Worm (Caenorhabditis elegans): ENCODE data around the gene Y62F5A.9.

Gene Y62F5A.9

DNA sequence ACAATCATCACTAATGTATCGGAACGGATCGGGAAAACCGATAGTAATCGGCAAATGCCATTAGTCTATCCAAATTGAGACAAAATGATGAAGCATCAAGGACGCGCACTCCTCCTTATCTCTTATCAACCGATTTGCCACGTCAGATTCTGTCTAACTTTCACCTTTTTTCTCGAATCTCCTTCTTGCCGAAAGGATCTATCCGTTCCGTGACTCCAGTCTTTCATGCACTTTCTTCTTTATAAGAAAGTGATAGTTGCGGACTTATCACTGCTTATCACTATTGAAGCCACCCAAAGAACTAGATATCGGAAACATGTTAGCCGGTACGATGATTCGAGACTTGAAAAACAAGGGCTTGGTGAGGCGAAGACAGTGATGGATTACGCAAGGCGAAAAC is 36.7 kb downstream of the Y62F5A.9 start:
- TF ChIP-seq lin-39 (tag; optimal IDR thresholded peaks at IDR 0.05) (no peak), nhr-25 (tag; optimal IDR thresholded peaks at IDR 0.05) (peak; percentile 60), fkh-10 (GFP tag; optimal IDR thresholded peaks at IDR 0.05) (no peak), elt-3 (tag; optimal IDR thresholded peaks at IDR 0.05) (peak; percentile 98 to 100 (median 100)), tbx-2 (tag; optimal IDR thresholded peaks at IDR 0.05) (peak; percentile 39), nhr-23 (tag; optimal IDR thresholded peaks at IDR 0.05) (peak; percentile 49), nhr-43 (tag; optimal IDR thresholded peaks at IDR 0.05; ENCODE audit: poor library complexity, severe bottlenecking) (peak; percentile 81)

DNA sequence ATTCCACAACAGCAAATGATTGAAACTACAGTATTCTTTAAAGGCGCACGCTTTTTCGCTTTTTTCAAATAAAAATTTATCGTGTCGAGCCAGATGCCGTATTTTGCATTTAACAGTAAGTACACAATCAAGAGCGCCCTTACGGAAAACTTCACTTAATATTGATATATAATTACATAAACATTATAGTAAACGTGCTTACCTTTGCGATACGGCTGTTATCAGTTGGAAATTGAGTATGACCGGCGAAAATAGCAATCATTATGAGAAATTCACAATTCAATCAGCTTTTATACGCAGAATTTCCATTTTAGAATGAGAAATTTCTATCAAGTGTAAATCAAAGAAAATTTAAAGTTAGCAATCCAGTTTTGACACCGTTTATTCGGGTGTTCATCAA is 38.4 kb downstream of the Y62F5A.9 start, which contains the start of gene B0334.20:
Gene B0334.20, minus strand, starts transcription at position 262 of the 400 bp plus-strand sequence.
- TF ChIP-seq ceh-82 (tag; optimal IDR thresholded peaks at IDR 0.05) (no peak), elt-2 (tag; optimal IDR thresholded peaks at IDR 0.05) (peak; percentile 44)

DNA sequence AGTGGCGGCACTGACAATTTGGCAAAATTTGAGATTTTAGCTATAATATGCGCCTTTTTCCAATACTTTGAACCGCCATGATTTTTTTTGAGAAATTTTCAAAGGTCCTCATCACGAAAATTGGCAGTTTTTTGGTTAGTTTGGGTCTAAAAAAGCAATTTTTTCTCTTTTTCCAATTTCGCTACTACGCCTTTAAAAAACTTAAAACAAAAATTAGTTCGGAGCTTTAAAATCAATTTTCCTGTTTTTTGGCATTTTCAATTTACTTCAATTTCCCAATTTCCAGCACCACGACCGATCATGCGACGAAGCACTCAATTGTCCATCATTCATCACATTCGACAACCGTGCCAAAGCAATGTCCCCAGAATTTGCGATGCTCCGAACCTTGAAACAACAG is 41.3 kb downstream of the Y62F5A.9 start, which contains the start of gene B0334.5:
Gene B0334.5, plus strand, starts transcription at position 301 of the 400 bp plus-strand sequence.
- no peak for TF ChIP-seq skn-1 (tag; optimal IDR thresholded peaks at IDR 0.05)
- no peak for TF ChIP-seq eor-1 (tag; optimal IDR thresholded peaks at IDR 0.05)
- no peak for TF ChIP-seq unc-62 (GFP tag; optimal IDR thresholded peaks at IDR 0.05)
- TF ChIP-seq snpc-4 (tag; optimal IDR thresholded peaks at IDR 0.05): no peak
- no peak for TF ChIP-seq fkh-2 (tag; optimal IDR thresholded peaks at IDR 0.05)
- no peak for TF ChIP-seq ZK546.5 (tag; optimal IDR thresholded peaks at IDR 0.05)
- no peak for TF ChIP-seq nhr-28 (tag; optimal IDR thresholded peaks at IDR 0.05)
- TF ChIP-seq nhr-25 (tag; optimal IDR thresholded peaks at IDR 0.05): no peak
- TF ChIP-seq R02D3.7 (tag; optimal IDR thresholded peaks at IDR 0.05): no peak
- TF ChIP-seq ceh-9 (tag; optimal IDR thresholded peaks at IDR 0.05): no peak
- no peak for TF ChIP-seq unc-39 (tag; optimal IDR thresholded peaks at IDR 0.05)
- no peak for TF ChIP-seq nhr-43 (tag; optimal IDR thresholded peaks at IDR 0.05; ENCODE audit: poor library complexity, severe bottlenecking)
- no peak for TF ChIP-seq mdl-1 (tag; optimal IDR thresholded peaks at IDR 0.05)
- no peak for TF ChIP-seq elt-2 (tag; optimal IDR thresholded peaks at IDR 0.05)
- no peak for TF ChIP-seq nhr-11 (tag; optimal IDR thresholded peaks at IDR 0.05)
- no peak for TF ChIP-seq nhr-76 (tag; optimal IDR thresholded peaks at IDR 0.05)
- no peak for TF ChIP-seq fkh-10 (GFP tag; optimal IDR thresholded peaks at IDR 0.05)
- no peak for TF ChIP-seq ceh-28 (tag; optimal IDR thresholded peaks at IDR 0.05)
- no peak for TF ChIP-seq elt-3 (tag; optimal IDR thresholded peaks at IDR 0.05)

DNA sequence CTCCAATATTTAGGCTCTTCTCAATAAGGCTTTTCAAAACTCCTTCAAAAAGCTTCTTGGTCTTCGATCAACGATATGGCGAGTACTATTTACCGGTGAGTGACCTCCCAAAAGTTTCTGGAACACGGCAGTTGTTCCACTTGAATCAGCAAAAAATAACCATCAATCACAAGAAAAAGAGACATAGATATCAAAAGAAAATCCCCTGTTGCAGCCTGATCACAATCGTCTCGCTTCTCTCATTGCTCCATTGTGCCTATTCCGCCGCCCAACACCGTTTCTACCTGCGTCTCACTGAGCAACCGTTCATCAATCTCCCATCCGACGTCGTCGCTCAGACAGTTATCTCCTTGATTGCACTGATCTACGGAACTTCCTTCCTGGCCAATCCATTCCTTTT is 41.9 kb downstream of the Y62F5A.9 start, which contains the start of gene emc-5:
Gene emc-5, plus strand, starts transcription at position 14 of the 400 bp plus-strand sequence.
- TF ChIP-seq mdl-1 (tag; optimal IDR thresholded peaks at IDR 0.05) (no peak), nfya-1 (tag; optimal IDR thresholded peaks at IDR 0.05; ENCODE audit: insufficient read depth) (peak; percentile 21), lin-39 (tag; optimal IDR thresholded peaks at IDR 0.05) (peak; percentile 69)

DNA sequence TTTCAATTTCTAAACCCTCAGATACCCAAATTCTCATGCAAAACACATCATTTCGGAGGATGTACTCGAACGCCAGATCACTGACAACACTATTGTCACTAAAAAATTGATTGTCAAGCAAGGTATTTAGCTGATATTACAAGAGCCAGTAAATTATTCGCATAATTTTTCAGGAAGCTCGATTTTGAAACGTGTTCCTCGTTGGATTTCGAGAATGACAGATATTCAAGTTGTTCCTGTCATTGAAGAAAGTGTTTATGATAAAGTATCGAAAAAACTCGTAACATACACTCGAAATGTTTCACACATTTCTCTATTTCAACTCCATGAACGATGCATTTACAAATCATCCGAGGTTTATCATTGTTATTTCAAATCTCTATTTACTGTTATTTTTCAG is 42.8 kb downstream of the Y62F5A.9 start:
- TF ChIP-seq tbx-2 (tag; optimal IDR thresholded peaks at IDR 0.05) (no peak), nhr-67 (tag; optimal IDR thresholded peaks at IDR 0.05) (no peak), ama-1 (optimal IDR thresholded peaks at IDR 0.05) (no peak), daf-12 (tag; optimal IDR thresholded peaks at IDR 0.05) (no peak), nhr-23 (tag; optimal IDR thresholded peaks at IDR 0.05) (no peak)

DNA sequence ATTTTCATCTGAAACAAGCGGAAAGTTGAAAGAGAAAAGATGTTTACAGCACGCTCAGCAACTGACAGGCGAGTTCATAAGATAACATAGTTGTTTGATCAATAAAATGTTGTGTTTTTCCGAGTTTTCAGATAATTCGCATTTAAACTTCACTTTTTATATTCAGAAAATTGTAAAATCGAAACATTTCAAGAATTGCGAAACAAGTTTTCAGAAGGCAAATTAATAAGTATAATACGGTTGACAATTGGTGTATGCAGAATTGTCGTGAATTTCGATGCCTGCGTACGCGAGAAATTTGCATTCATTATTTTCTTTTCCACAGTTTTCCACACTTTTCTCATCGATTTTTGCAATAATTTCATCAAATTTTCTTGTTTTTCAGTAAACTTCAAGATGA is 43.3 kb downstream of the Y62F5A.9 start, which contains the start of the genes ooc-3 and B0334.4:
Gene ooc-3, minus strand, starts transcription at position 15 of the 400 bp plus-strand sequence.
Gene B0334.4, plus strand, starts transcription at position 386 of the 400 bp plus-strand sequence.
- no peak for TF ChIP-seq nhr-12 (tag; optimal IDR thresholded peaks at IDR 0.05)
- TF ChIP-seq skn-1 (tag; optimal IDR thresholded peaks at IDR 0.05): peak; percentile 56
- TF ChIP-seq egl-5 (tag; optimal IDR thresholded peaks at IDR 0.05): peak; percentile 11
- TF ChIP-seq R02D3.7 (tag; optimal IDR thresholded peaks at IDR 0.05): no peak
- TF ChIP-seq eor-1 (tag; optimal IDR thresholded peaks at IDR 0.05): no peak
- TF ChIP-seq tbx-2 (tag; optimal IDR thresholded peaks at IDR 0.05): no peak
- TF ChIP-seq nhr-11 (tag; optimal IDR thresholded peaks at IDR 0.05): no peak
- peak; percentile 72 for TF ChIP-seq nfya-1 (tag; optimal IDR thresholded peaks at IDR 0.05; ENCODE audit: insufficient read depth)
- peak; percentile 70 for TF ChIP-seq pha-4 (tag; optimal IDR thresholded peaks at IDR 0.05)
